Worm (Caenorhabditis elegans) whole organism, late embryonic: ENCODE measurements around the gene ZC21.8.
A peak's percentile ranks its signal among the peaks of the same experiment; 100 is the strongest.

Source experiments
- C38D4.7 ChIP-seq: fragments of 200-800 bp; sonication (Bioruptor generic); optimal IDR thresholded peaks from 2 replicates; lab custom pipeline; 2018; ENCODE audit warnings: mild to moderate bottlenecking, missing genetic modification characterization, moderate library complexity, missing compliant biosample characterization
- K02D7.2 ChIP-seq: sonication (generic microtip); optimal IDR thresholded peaks from 2 replicates; lab custom pipeline; 2017; ENCODE audit warnings: mild to moderate bottlenecking, missing genetic modification characterization, missing compliant biosample characterization
- K09A11.1 ChIP-seq: sonication (generic microtip); optimal IDR thresholded peaks from 2 replicates; lab custom pipeline; 2017; ENCODE audit warnings: antibody characterized with exemption, mild to moderate bottlenecking, missing genetic modification characterization, missing compliant biosample characterization; ENCODE audit not compliant: insufficient read depth
- Y22D7AL.16 ChIP-seq: sonication (generic microtip); optimal IDR thresholded peaks from 2 replicates; lab custom pipeline; 2016; ENCODE audit warnings: missing genetic modification characterization, missing compliant biosample characterization
- ama-1 ChIP-seq: fragments of 150-350 bp; optimal IDR thresholded peaks from 2 replicates; lab custom pipeline; 2014
- ceh-18 ChIP-seq: sonication (generic microtip); optimal IDR thresholded peaks from 2 replicates; lab custom pipeline; 2016; ENCODE audit warnings: missing genetic modification characterization, missing compliant biosample characterization
- ceh-22 ChIP-seq: sonication (generic microtip); optimal IDR thresholded peaks from 2 replicates; lab custom pipeline; 2017; ENCODE audit warnings: missing biosample characterization, missing genetic modification characterization
- ceh-24 ChIP-seq: sonication (generic microtip); optimal IDR thresholded peaks from 2 replicates; lab custom pipeline; 2016; ENCODE audit warnings: mild to moderate bottlenecking, missing genetic modification characterization, missing compliant biosample characterization
- ceh-30 ChIP-seq: fragments of 150-350 bp; optimal IDR thresholded peaks from 2 replicates; lab custom pipeline; 2014; ENCODE audit warnings: missing biosample characterization, missing genetic modification characterization
- ceh-31 ChIP-seq: sonication (generic microtip); optimal IDR thresholded peaks from 2 replicates; lab custom pipeline; 2016; ENCODE audit warnings: missing genetic modification characterization, missing compliant biosample characterization
- ceh-34 ChIP-seq: sonication (generic microtip); optimal IDR thresholded peaks from 2 replicates; lab custom pipeline; 2016; ENCODE audit warnings: mild to moderate bottlenecking, missing genetic modification characterization, missing compliant biosample characterization
- ceh-6 ChIP-seq: fragments of 200-800 bp; sonication (Bioruptor generic); optimal IDR thresholded peaks from 2 replicates; lab custom pipeline; 2018; ENCODE audit warnings: mild to moderate bottlenecking, missing genetic modification characterization, missing compliant biosample characterization
- dmd-4 ChIP-seq: sonication (generic microtip); optimal IDR thresholded peaks from 2 replicates; lab custom pipeline; 2016; ENCODE audit warnings: borderline replicate concordance, missing genetic modification characterization, missing compliant biosample characterization
- dve-1 ChIP-seq: sonication (generic microtip); optimal IDR thresholded peaks from 2 replicates; lab custom pipeline; 2017; ENCODE audit warnings: antibody characterized with exemption, mild to moderate bottlenecking, missing genetic modification characterization, missing compliant biosample characterization
- ets-4 ChIP-seq: sonication (generic microtip); optimal IDR thresholded peaks from 2 replicates; lab custom pipeline; 2016; ENCODE audit warnings: missing genetic modification characterization, missing compliant biosample characterization
- fax-1 ChIP-seq: sonication (generic microtip); optimal IDR thresholded peaks from 2 replicates; lab custom pipeline; 2016; ENCODE audit warnings: missing genotype, missing genetic modification characterization, missing compliant biosample characterization
- fkh-10 ChIP-seq: fragments of 150-350 bp; optimal IDR thresholded peaks from 2 replicates; lab custom pipeline; 2014; ENCODE audit warnings: missing biosample characterization, missing genetic modification reagents, missing genetic modification characterization
- fkh-6 ChIP-seq: sonication (generic microtip); optimal IDR thresholded peaks from 2 replicates; lab custom pipeline; 2016; ENCODE audit warnings: missing genetic modification characterization, missing compliant biosample characterization
- hlh-30 ChIP-seq: sonication (generic microtip); optimal IDR thresholded peaks from 2 replicates; lab custom pipeline; 2017; ENCODE audit warnings: antibody characterized with exemption, missing genetic modification characterization, missing compliant biosample characterization; ENCODE audit not compliant: insufficient read depth
- hlh-6 ChIP-seq: sonication (generic microtip); optimal IDR thresholded peaks from 2 replicates; lab custom pipeline; 2016; ENCODE audit warnings: missing genotype, missing genetic modification characterization, missing compliant biosample characterization
- madf-2 ChIP-seq: sonication (generic microtip); optimal IDR thresholded peaks from 2 replicates; lab custom pipeline; 2017; ENCODE audit warnings: missing genetic modification characterization, missing compliant biosample characterization
- mec-3 ChIP-seq: sonication (generic microtip); optimal IDR thresholded peaks from 2 replicates; lab custom pipeline; 2016; ENCODE audit warnings: borderline replicate concordance, missing genetic modification characterization, missing compliant biosample characterization
- nfya-1 ChIP-seq: sonication (generic microtip); optimal IDR thresholded peaks from 2 replicates; lab custom pipeline; 2017; ENCODE audit warnings: missing genetic modification characterization, mild to moderate bottlenecking, missing compliant biosample characterization, antibody characterized with exemption, moderate library complexity
- npax-4 ChIP-seq: sonication (generic microtip); optimal IDR thresholded peaks from 2 replicates; lab custom pipeline; 2016; ENCODE audit warnings: missing genetic modification characterization, missing compliant biosample characterization
- odd-2 ChIP-seq: sonication (generic microtip); optimal IDR thresholded peaks from 2 replicates; lab custom pipeline; 2017; ENCODE audit warnings: antibody characterized with exemption, mild to moderate bottlenecking, missing genetic modification characterization, missing compliant biosample characterization
- pha-2 ChIP-seq: sonication (generic microtip); optimal IDR thresholded peaks from 2 replicates; lab custom pipeline; 2017; ENCODE audit warnings: mild to moderate bottlenecking, missing genetic modification characterization, missing compliant biosample characterization
- pha-4 ChIP-seq: fragments of 150-350 bp; optimal IDR thresholded peaks from 2 replicates; lab custom pipeline; 2018; ENCODE audit warnings: missing biosample characterization, missing genetic modification reagents, missing genetic modification characterization
- pros-1 ChIP-seq: fragments of 150-350 bp; optimal IDR thresholded peaks from 2 replicates; lab custom pipeline; 2014; ENCODE audit warnings: missing biosample characterization, missing genetic modification reagents, missing genetic modification characterization
- ref-2 ChIP-seq: sonication (generic microtip); optimal IDR thresholded peaks from 2 replicates; lab custom pipeline; 2016; ENCODE audit warnings: missing genetic modification characterization, missing compliant biosample characterization
- rnt-1 ChIP-seq: sonication (generic microtip); optimal IDR thresholded peaks from 2 replicates; lab custom pipeline; 2016; ENCODE audit warnings: missing genetic modification characterization, missing compliant biosample characterization
- sdc-2 ChIP-seq: sonication (generic microtip); optimal IDR thresholded peaks from 2 replicates; lab custom pipeline; 2016; ENCODE audit warnings: missing genotype, missing genetic modification characterization, missing compliant biosample characterization
- sox-2 ChIP-seq: fragments of 200-800 bp; sonication (Bioruptor generic); IDR thresholded peaks from 2 replicates; pipeline ENCODE4 v1.3.6; 2022; ENCODE audit warnings: missing genetic modification reagents, missing genetic modification characterization, missing compliant biosample characterization
- unc-3 ChIP-seq, 2 experiments: fragments of 200-800 bp in 1 of 2; sonication (Bioruptor generic) in 1 of 2; sonication (generic microtip) in 1 of 2; conservative IDR thresholded peaks in 1 of 2; optimal IDR thresholded peaks in 1 of 2; 2 replicates each; pipeline versions ENCODE4 v1.3.6 to Lab custom; 2016 to 2022; ENCODE audit warnings: missing compliant biosample characterization in 2 of 2, missing genetic modification characterization in 2 of 2, missing genetic modification reagents in 1 of 2
- unc-42 ChIP-seq: sonication (generic microtip); optimal IDR thresholded peaks from 2 replicates; lab custom pipeline; 2016; ENCODE audit warnings: missing genotype, missing genetic modification characterization, missing compliant biosample characterization
- unc-55 ChIP-seq: sonication (generic microtip); optimal IDR thresholded peaks from 2 replicates; lab custom pipeline; 2017; ENCODE audit warnings: missing biosample characterization, missing genetic modification reagents, missing genetic modification characterization
- unc-86 ChIP-seq: sonication (generic microtip); optimal IDR thresholded peaks from 2 replicates; lab custom pipeline; 2016; ENCODE audit warnings: missing genetic modification characterization, missing compliant biosample characterization
- zip-5 ChIP-seq: sonication (generic microtip); optimal IDR thresholded peaks from 2 replicates; lab custom pipeline; 2016; ENCODE audit warnings: missing genetic modification characterization, missing compliant biosample characterization

Gene ZC21.8

ce11 chrIII:8556836-8557385, 37.1 kb upstream of the ZC21.8 start, which contains the start of gene C02D5.2:
C02D5.2 (plus strand) TSS chrIII:8557335.
- TF ChIP-seq unc-55 (GFP tag; lab: Kevin White, UChicago) (peak; percentile 97), ceh-18 (tag; lab: Kevin White, UChicago) (no peak), fax-1 (tag; lab: Kevin White, UChicago) (no peak), rnt-1 (tag; lab: Kevin White, UChicago) (peak; percentile 19), unc-42 (no peak), ama-1 (lab: Kevin White, UChicago) (no peak), nfya-1 (tag; lab: Kevin White, UChicago) (peak; percentile 28), C38D4.7 (no peak), hlh-30 (tag; lab: Kevin White, UChicago) (peak; percentile 12), fkh-6 (no peak), ceh-34 (tag; lab: Kevin White, UChicago) (peak; percentile 35), K09A11.1 (no peak), ceh-31 (tag; lab: Kevin White, UChicago) (peak; percentile 12), Y22D7AL.16 (tag; lab: Kevin White, UChicago) (no peak)

ce11 chrIII:8555682-8556081, 35.9 kb upstream of the ZC21.8 start:
- TF ChIP-seq K02D7.2: no peak
- no peak for TF ChIP-seq unc-55 (GFP tag; lab: Kevin White, UChicago)
- no peak for TF ChIP-seq dmd-4
- TF ChIP-seq ceh-22 (tag; lab: Kevin White, UChicago): no peak
- TF ChIP-seq fkh-10 (GFP tag; lab: Kevin White, UChicago): no peak
- TF ChIP-seq ref-2: no peak
- TF ChIP-seq, all 69 proteins: peak for 0

ce11 chrIII:8554472-8554871, 34.7 kb upstream of the ZC21.8 start, which contains the start of gene gsto-2:
gsto-2 (plus strand) TSS chrIII:8554772.
- no peak for TF ChIP-seq K09A11.1
- no peak for TF ChIP-seq ref-2
- no peak for TF ChIP-seq rnt-1 (tag; lab: Kevin White, UChicago)
- no peak for TF ChIP-seq odd-2
- TF ChIP-seq pros-1 (tag; lab: Kevin White, UChicago): no peak

ce11 chrIII:8552125-8552524, 32.3 kb upstream of the ZC21.8 start, which contains the start of gene C02D5.4:
C02D5.4 (plus strand) TSS chrIII:8552165.
- no peak for TF ChIP-seq ets-4 (tag; lab: Kevin White, UChicago)
- TF ChIP-seq ceh-6: no peak
- TF ChIP-seq dve-1 (tag; lab: Kevin White, UChicago): no peak
- no peak for TF ChIP-seq mec-3 (tag; lab: Kevin White, UChicago)
- TF ChIP-seq pha-4 (tag; lab: Kevin White, UChicago): no peak
- TF ChIP-seq unc-42: no peak
- no peak for TF ChIP-seq ceh-24
- no peak for TF ChIP-seq sdc-2 (tag; lab: Kevin White, UChicago)

ce11 chrIII:8551705-8552104, 31.9 kb upstream of the ZC21.8 start:
- TF ChIP-seq unc-3 (GFP tag; conservative IDR thresholded peaks at IDR 0.05; lab: Robert Waterston, UW) (no peak), unc-3 (tag; optimal IDR thresholded peaks at IDR 0.05; lab: Kevin White, UChicago) (no peak), unc-86 (no peak), pha-2 (tag; lab: Kevin White, UChicago) (no peak), odd-2 (no peak), hlh-6 (tag; lab: Kevin White, UChicago) (no peak), C38D4.7 (no peak), sox-2 (no peak), zip-5 (tag; lab: Kevin White, UChicago) (no peak), ceh-30 (no peak), hlh-30 (tag; lab: Kevin White, UChicago) (no peak), npax-4 (no peak), madf-2 (no peak), sdc-2 (tag; lab: Kevin White, UChicago) (no peak)
